Worm (Caenorhabditis elegans) whole organism, young adult: ENCODE results near the gene arrd-6.

Experiments
- C17E4.6 ChIP-seq: fragments of 200-800 bp; sonication (Bioruptor generic); IDR thresholded peaks from 2 replicates; pipeline ENCODE4 v1.3.6; 2022; ENCODE audit warnings: missing genetic modification reagents, missing genetic modification characterization, missing compliant biosample characterization
- F10E7.11 ChIP-seq: sonication (generic microtip); optimal IDR thresholded peaks from 2 replicates; lab custom pipeline; 2017; ENCODE audit warnings: mild to moderate bottlenecking, missing genetic modification characterization, moderate library complexity, missing compliant biosample characterization
- F23B12.7 ChIP-seq: sonication (generic microtip); optimal IDR thresholded peaks from 2 replicates; lab custom pipeline; 2017; ENCODE audit warnings: missing genetic modification characterization, mild to moderate bottlenecking, missing compliant biosample characterization, antibody characterized with exemption, moderate library complexity; ENCODE audit not compliant: insufficient read depth
- F33H1.4 ChIP-seq: fragments of 200-800 bp; sonication (Bioruptor generic); IDR thresholded peaks from 2 replicates; pipeline ENCODE4 v1.3.6; 2022; ENCODE audit warnings: missing genetic modification reagents, missing genetic modification characterization, missing compliant biosample characterization
- F39B2.1 ChIP-seq: fragments of 200-800 bp; sonication (Bioruptor generic); IDR thresholded peaks from 2 replicates; pipeline ENCODE4 v1.3.6; 2022; ENCODE audit warnings: missing genetic modification reagents, missing genetic modification characterization, missing compliant biosample characterization
- F49E8.2 ChIP-seq: sonication (generic microtip); optimal IDR thresholded peaks from 3 replicates; lab custom pipeline; 2017; ENCODE audit warnings: missing genetic modification characterization, mild to moderate bottlenecking, missing compliant biosample characterization, antibody characterized with exemption, moderate library complexity; ENCODE audit not compliant: insufficient read depth
- K12H6.12 ChIP-seq: fragments of 200-800 bp; sonication (Bioruptor generic); optimal IDR thresholded peaks from 2 replicates; lab custom pipeline; 2018; ENCODE audit warnings: mild to moderate bottlenecking, missing genetic modification characterization, missing compliant biosample characterization
- Y53F4B.3 ChIP-seq: fragments of 200-800 bp; sonication (Bioruptor generic); IDR thresholded peaks from 2 replicates; pipeline ENCODE4 v1.3.6; 2022; ENCODE audit warnings: missing genetic modification reagents, missing genetic modification characterization, missing compliant biosample characterization
- Y53G8AR.9 ChIP-seq: fragments of 200-800 bp; sonication (Bioruptor generic); conservative IDR thresholded peaks from 2 replicates; pipeline ENCODE4 v1.3.6; 2022; ENCODE audit warnings: missing genetic modification reagents, missing genetic modification characterization, missing compliant biosample characterization
- Y79H2A.3 ChIP-seq: fragments of 200-800 bp; sonication (Bioruptor generic); conservative IDR thresholded peaks from 2 replicates; pipeline ENCODE4 v1.3.6; 2022; ENCODE audit warnings: missing genetic modification reagents, missing genetic modification characterization, missing compliant biosample characterization
- ZK185.1 ChIP-seq: sonication (generic microtip); optimal IDR thresholded peaks from 2 replicates; lab custom pipeline; 2016; ENCODE audit warnings: mild to moderate bottlenecking, missing genetic modification characterization, missing compliant biosample characterization; ENCODE audit not compliant: poor library complexity, severe bottlenecking
- attf-6 ChIP-seq: fragments of 200-800 bp; sonication (Bioruptor generic); IDR thresholded peaks from 2 replicates; pipeline ENCODE4 v1.3.6; 2022; ENCODE audit warnings: missing genetic modification reagents, missing genetic modification characterization, missing compliant biosample characterization
- ccch-3 ChIP-seq: fragments of 200-800 bp; sonication (Bioruptor generic); optimal IDR thresholded peaks from 2 replicates; lab custom pipeline; 2018; ENCODE audit warnings: mild to moderate bottlenecking, missing genetic modification characterization, missing compliant biosample characterization
- ceh-100 ChIP-seq: fragments of 200-800 bp; sonication (Bioruptor generic); IDR thresholded peaks from 2 replicates; pipeline ENCODE4 v1.3.6; 2022; ENCODE audit warnings: missing genetic modification reagents, missing genetic modification characterization, missing compliant biosample characterization
- ceh-27 ChIP-seq: fragments of 200-800 bp; sonication (Bioruptor generic); optimal IDR thresholded peaks from 2 replicates; lab custom pipeline; 2018; ENCODE audit warnings: mild to moderate bottlenecking, missing genetic modification characterization, moderate library complexity, missing compliant biosample characterization
- chd-7 ChIP-seq: sonication (generic microtip); optimal IDR thresholded peaks from 2 replicates; lab custom pipeline; 2016; ENCODE audit warnings: mild to moderate bottlenecking, missing genetic modification characterization, moderate library complexity, missing compliant biosample characterization
- die-1 ChIP-seq: sonication (generic microtip); optimal IDR thresholded peaks from 2 replicates; lab custom pipeline; 2016; ENCODE audit warnings: missing genotype, mild to moderate bottlenecking, missing genetic modification characterization, missing compliant biosample characterization
- dox-1 ChIP-seq: fragments of 200-800 bp; sonication (Bioruptor generic); IDR thresholded peaks from 2 replicates; pipeline ENCODE4 v1.3.6; 2022; ENCODE audit warnings: missing genetic modification reagents, missing genetic modification characterization, missing compliant biosample characterization
- dpff-1 ChIP-seq: sonication (generic microtip); optimal IDR thresholded peaks from 2 replicates; lab custom pipeline; 2017; ENCODE audit warnings: mild to moderate bottlenecking, missing genetic modification characterization, missing compliant biosample characterization
- efl-1 ChIP-seq: fragments of 150-350 bp; optimal IDR thresholded peaks from 2 replicates; lab custom pipeline; 2014; ENCODE audit warnings: missing biosample characterization, missing genetic modification reagents, missing genetic modification characterization
- him-1 ChIP-seq: sonication (generic microtip); optimal IDR thresholded peaks from 2 replicates; lab custom pipeline; 2016; ENCODE audit warnings: missing genotype, missing genetic modification reagents, missing genetic modification characterization, missing compliant biosample characterization
- hmg-1.2 ChIP-seq: fragments of 200-800 bp; sonication (Bioruptor generic); IDR thresholded peaks from 2 replicates; pipeline ENCODE4 v1.3.6; 2022; ENCODE audit warnings: missing genetic modification reagents, missing genetic modification characterization, missing compliant biosample characterization
- hmg-20 ChIP-seq: fragments of 200-800 bp; sonication (Bioruptor generic); IDR thresholded peaks from 2 replicates; pipeline ENCODE4 v1.3.6; 2022; ENCODE audit warnings: missing genetic modification reagents, missing genetic modification characterization, missing compliant biosample characterization
- lin-35 ChIP-seq, 3 experiments: fragments of 150-350 bp in 2 of 3; sonication (generic microtip) in 1 of 3; optimal IDR thresholded peaks; 2 replicates each; lab custom pipeline; 2014 to 2018; ENCODE audit warnings: missing biosample characterization in 3 of 3, missing genetic modification characterization in 3 of 3, missing genetic modification reagents in 3 of 3
- lin-40 ChIP-seq: sonication (generic microtip); optimal IDR thresholded peaks from 2 replicates; lab custom pipeline; 2016; ENCODE audit warnings: missing genetic modification characterization, mild to moderate bottlenecking, missing compliant biosample characterization, missing genotype, missing genetic modification reagents
- lin-54 ChIP-seq: fragments of 200-800 bp; sonication (Bioruptor generic); optimal IDR thresholded peaks from 2 replicates; lab custom pipeline; 2018; ENCODE audit warnings: mild to moderate bottlenecking, missing genetic modification characterization, missing compliant biosample characterization
- lsl-1 ChIP-seq: fragments of 200-800 bp; sonication (Bioruptor generic); optimal IDR thresholded peaks from 2 replicates; lab custom pipeline; 2018; ENCODE audit warnings: mild to moderate bottlenecking, missing genetic modification characterization, moderate library complexity, missing compliant biosample characterization
- madf-6 ChIP-seq: fragments of 200-800 bp; sonication (Bioruptor generic); IDR thresholded peaks from 2 replicates; pipeline ENCODE4 v1.3.6; 2022; ENCODE audit warnings: missing genetic modification reagents, missing genetic modification characterization, missing compliant biosample characterization
- mes-4 ChIP-seq: sonication (generic microtip); optimal IDR thresholded peaks from 2 replicates; lab custom pipeline; 2016; ENCODE audit warnings: missing genotype, missing genetic modification characterization, missing compliant biosample characterization
- nfya-1 ChIP-seq: sonication (generic microtip); optimal IDR thresholded peaks from 2 replicates; lab custom pipeline; 2017; ENCODE audit warnings: antibody characterized with exemption, missing compliant biosample characterization, missing genetic modification characterization, borderline replicate concordance; ENCODE audit not compliant: insufficient read depth
- nhr-120 ChIP-seq: fragments of 200-800 bp; sonication (Bioruptor generic); IDR thresholded peaks from 2 replicates; pipeline ENCODE4 v1.3.6; 2022; ENCODE audit warnings: missing genetic modification characterization, missing compliant biosample characterization
- pbrm-1 ChIP-seq: fragments of 200-800 bp; sonication (Bioruptor generic); IDR thresholded peaks from 2 replicates; pipeline ENCODE4 v1.3.6; 2022; ENCODE audit warnings: missing genetic modification reagents, missing genetic modification characterization, missing compliant biosample characterization
- rcor-1 ChIP-seq: fragments of 200-800 bp; sonication (Bioruptor generic); IDR thresholded peaks from 2 replicates; pipeline ENCODE4 v1.3.6; 2022; ENCODE audit warnings: missing genetic modification reagents, missing genetic modification characterization, missing compliant biosample characterization
- snpc-1.3 ChIP-seq: sonication (generic microtip); optimal IDR thresholded peaks from 2 replicates; lab custom pipeline; 2017; ENCODE audit warnings: missing genetic modification characterization, mild to moderate bottlenecking, missing compliant biosample characterization, antibody characterized with exemption, moderate library complexity, missing genotype, missing genetic modification reagents; ENCODE audit not compliant: insufficient read depth
- sptf-2 ChIP-seq: fragments of 200-800 bp; sonication (Bioruptor generic); optimal IDR thresholded peaks from 2 replicates; lab custom pipeline; 2018; ENCODE audit warnings: mild to moderate bottlenecking, missing genetic modification characterization, missing compliant biosample characterization
- tbp1 ChIP-seq: fragments of 200-800 bp; sonication (Bioruptor generic); optimal IDR thresholded peaks from 2 replicates; lab custom pipeline; 2018; ENCODE audit warnings: mild to moderate bottlenecking, missing genetic modification characterization, missing compliant biosample characterization
- tlf-1 ChIP-seq: fragments of 200-800 bp; sonication (Bioruptor generic); optimal IDR thresholded peaks from 2 replicates; lab custom pipeline; 2018; ENCODE audit warnings: mild to moderate bottlenecking, missing genetic modification characterization, missing compliant biosample characterization
- ztf-18 ChIP-seq: sonication (generic microtip); optimal IDR thresholded peaks from 2 replicates; lab custom pipeline; 2016; ENCODE audit warnings: missing genotype, mild to moderate bottlenecking, missing genetic modification characterization, missing compliant biosample characterization
- ztf-3 ChIP-seq: fragments of 200-800 bp; sonication (Bioruptor generic); optimal IDR thresholded peaks from 2 replicates; lab custom pipeline; 2018; ENCODE audit warnings: mild to moderate bottlenecking, missing genetic modification characterization, missing compliant biosample characterization

arrd-6 gene

DNA sequence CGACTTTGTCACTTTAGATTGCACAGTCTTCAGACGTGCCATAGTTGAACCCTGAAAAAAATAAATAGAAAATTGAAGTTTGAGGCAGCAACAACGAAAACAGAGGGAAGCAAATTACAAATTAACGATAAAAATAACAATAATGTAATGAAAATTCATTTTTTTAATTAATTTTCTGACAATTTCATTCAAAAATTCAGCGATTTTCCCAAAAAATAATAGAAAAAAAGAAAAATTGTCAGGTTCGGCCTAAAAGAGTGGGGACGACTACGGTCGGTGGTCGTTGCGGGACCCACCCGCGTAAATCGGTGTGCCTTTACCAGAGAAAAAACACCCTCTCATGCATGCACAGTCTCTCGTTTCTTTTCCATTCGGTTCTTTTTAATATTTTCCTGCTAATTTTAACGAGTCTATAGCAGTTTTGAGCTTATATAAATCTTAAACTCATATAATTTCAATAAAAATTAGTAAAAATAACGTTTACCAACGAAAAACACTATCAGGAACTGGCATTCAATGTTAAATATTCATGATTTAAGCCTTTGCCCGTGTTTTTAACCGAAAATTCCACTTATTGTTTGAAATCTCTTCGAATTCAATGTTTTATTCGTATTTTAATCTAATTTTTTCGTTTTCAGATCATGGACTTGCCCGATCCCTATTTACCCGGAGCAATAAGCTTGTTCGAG is 16.1 kb upstream of the arrd-6 start, which contains the start of the genes rps-9 and lsm-1 (continued):
- no peak for TF ChIP-seq dpff-1 (tag; lab: Kevin White, UChicago)
- TF ChIP-seq snpc-1.3 (tag; lab: Kevin White, UChicago): peak; percentile 10
- no peak for TF ChIP-seq ztf-18 (tag; lab: Kevin White, UChicago)
- TF ChIP-seq F49E8.2 (tag; lab: Kevin White, UChicago): peak; percentile 33
- peak; percentile 41 for TF ChIP-seq ZK185.1 (tag; lab: Kevin White, UChicago)
- peak; percentile 83 for TF ChIP-seq F23B12.7
- peak; percentile 46 for TF ChIP-seq efl-1 (GFP tag; lab: Kevin White, UChicago)
- peak; percentile 36 for TF ChIP-seq tbp1 (GFP tag; lab: Kevin White, UChicago)
- TF ChIP-seq hmg-1.2 (GFP tag; lab: Robert Waterston, UW): peak; percentile 97
- TF ChIP-seq pbrm-1 (GFP tag; lab: Robert Waterston, UW): peak; percentile 6; the same call in 1 of the 2 replicates
- no peak for TF ChIP-seq K12H6.12 (tag; lab: Kevin White, UChicago)
- 0 out of 2 replicates have a peak, but pooled peaks have one; percentile 16 for TF ChIP-seq rcor-1 (GFP tag; lab: Robert Waterston, UW)
- TF ChIP-seq lsl-1 (GFP tag; lab: Kevin White, UChicago): peak; percentile 85
- no peak for TF ChIP-seq nfya-1 (tag; lab: Kevin White, UChicago)
- peak; percentile 94 for TF ChIP-seq F33H1.4
- peak; percentile 65 for TF ChIP-seq madf-6 (GFP tag; lab: Robert Waterston, UW)
- peak; percentile 40 for TF ChIP-seq lin-54

ce11 chrII:11127364-11127763 is 15.2 kb upstream of the arrd-6 start, which contains the start of gene F40F8.1:
TSS of gene F40F8.1 (plus strand) at chrII:11127664.
- TF ChIP-seq hmg-20 (GFP tag; lab: Robert Waterston, UW): no peak
- TF ChIP-seq attf-6 (GFP tag; lab: Robert Waterston, UW): no peak
- no peak for TF ChIP-seq nhr-120 (GFP tag; lab: Robert Waterston, UW)
- TF ChIP-seq dox-1 (GFP tag; lab: Robert Waterston, UW): no peak
- no peak for TF ChIP-seq F39B2.1 (GFP tag; lab: Robert Waterston, UW)
- no peak for TF ChIP-seq snpc-1.3 (tag; lab: Kevin White, UChicago)
- TF ChIP-seq F23B12.7: no peak
- no peak for TF ChIP-seq ceh-100 (GFP tag; lab: Robert Waterston, UW)
- TF ChIP-seq chd-7 (tag; lab: Kevin White, UChicago): no peak
- no peak for TF ChIP-seq F10E7.11 (tag; lab: Kevin White, UChicago)
- no peak for TF ChIP-seq ccch-3 (GFP tag; lab: Kevin White, UChicago)
- no peak for TF ChIP-seq ceh-27
- no peak for TF ChIP-seq ztf-3
- TF ChIP-seq tbp1 (GFP tag; lab: Kevin White, UChicago): no peak
- TF ChIP-seq pbrm-1 (GFP tag; lab: Robert Waterston, UW): no peak
- no peak for TF ChIP-seq Y53G8AR.9 (GFP tag; lab: Robert Waterston, UW)
- no peak for TF ChIP-seq C17E4.6 (GFP tag; lab: Robert Waterston, UW)
- no peak for TF ChIP-seq Y53F4B.3 (GFP tag; lab: Robert Waterston, UW)

ce11 chrII:11128989-11129388 is 13.6 kb upstream of the arrd-6 start, which contains the start of gene F40F8.3:
TSS of gene F40F8.3 (plus strand) at chrII:11129289.
- TF ChIP-seq mes-4 (tag; lab: Kevin White, UChicago) (no peak), lin-40 (tag; lab: Kevin White, UChicago) (no peak), K12H6.12 (tag; lab: Kevin White, UChicago) (no peak), sptf-2 (GFP tag; lab: Kevin White, UChicago) (no peak), lin-35 (GFP tag; optimal IDR thresholded peaks at IDR 0.05; lab: Kevin White, UChicago) (no peak), Y79H2A.3 (no peak), efl-1 (GFP tag; lab: Kevin White, UChicago) (no peak), ztf-3 (no peak), him-1 (no peak), tlf-1 (GFP tag; lab: Kevin White, UChicago) (no peak), die-1 (tag; lab: Kevin White, UChicago) (no peak)
